Worm (Caenorhabditis elegans) whole organism, young adult: ENCODE results near the gene ZK896.1.

Experiments used
- B0336.3 ChIP-seq: fragments of 200-800 bp; sonication (Bioruptor generic); IDR thresholded peaks from 2 replicates; pipeline ENCODE4 v1.3.6; 2022; ENCODE audit warnings: missing genetic modification characterization, missing compliant biosample characterization
- F57A8.1 ChIP-seq: fragments of 200-800 bp; sonication (Bioruptor generic); optimal IDR thresholded peaks from 2 replicates; lab custom pipeline; 2018; ENCODE audit warnings: mild to moderate bottlenecking, missing genetic modification characterization, moderate library complexity, missing compliant biosample characterization
- K11D2.4 ChIP-seq: fragments of 200-800 bp; sonication (Bioruptor generic); IDR thresholded peaks from 2 replicates; pipeline ENCODE4 v1.3.6; 2022; ENCODE audit warnings: missing genetic modification reagents, missing genetic modification characterization, missing compliant biosample characterization
- T26A5.8 ChIP-seq: sonication (generic microtip); optimal IDR thresholded peaks from 2 replicates; lab custom pipeline; 2016; ENCODE audit warnings: missing genetic modification characterization, missing compliant biosample characterization
- Y53F4B.3 ChIP-seq: fragments of 200-800 bp; sonication (Bioruptor generic); IDR thresholded peaks from 2 replicates; pipeline ENCODE4 v1.3.6; 2022; ENCODE audit warnings: missing genetic modification reagents, missing genetic modification characterization, missing compliant biosample characterization
- Y53G8AR.9 ChIP-seq: fragments of 200-800 bp; sonication (Bioruptor generic); conservative IDR thresholded peaks from 2 replicates; pipeline ENCODE4 v1.3.6; 2022; ENCODE audit warnings: missing genetic modification reagents, missing genetic modification characterization, missing compliant biosample characterization
- Y56A3A.18 ChIP-seq: fragments of 200-800 bp; sonication (Bioruptor generic); IDR thresholded peaks from 2 replicates; pipeline ENCODE4 v1.3.6; 2022; ENCODE audit warnings: missing genetic modification reagents, missing genetic modification characterization, missing compliant biosample characterization
- Y67H2A.10 ChIP-seq: fragments of 200-800 bp; sonication (Bioruptor generic); conservative IDR thresholded peaks from 2 replicates; pipeline ENCODE4 v1.3.6; 2022; ENCODE audit warnings: missing genetic modification reagents, missing genetic modification characterization, missing compliant biosample characterization
- Y95B8A.8 ChIP-seq: fragments of 200-800 bp; sonication (Bioruptor generic); IDR thresholded peaks from 2 replicates; pipeline ENCODE4 v1.3.6; 2022; ENCODE audit warnings: missing genetic modification reagents, missing genetic modification characterization, missing compliant biosample characterization
- ZK185.1 ChIP-seq: sonication (generic microtip); optimal IDR thresholded peaks from 2 replicates; lab custom pipeline; 2016; ENCODE audit warnings: mild to moderate bottlenecking, missing genetic modification characterization, missing compliant biosample characterization; ENCODE audit not compliant: poor library complexity, severe bottlenecking
- ama-1 ChIP-seq, 3 experiments: fragments of 150-350 bp in 1 of 3; sonication (generic microtip) in 2 of 3; optimal IDR thresholded peaks; 2 replicates each; lab custom pipeline; 2014 to 2018; ENCODE audit warnings: missing biosample characterization in 2 of 3, missing genetic modification characterization in 2 of 3, missing genetic modification reagents in 2 of 3
- aptf-2 ChIP-seq: fragments of 200-800 bp; sonication (Bioruptor generic); conservative IDR thresholded peaks from 2 replicates; pipeline ENCODE4 v1.3.6; 2022; ENCODE audit warnings: missing genetic modification reagents, missing genetic modification characterization, missing compliant biosample characterization
- attf-3 ChIP-seq: fragments of 200-800 bp; sonication (Bioruptor generic); conservative IDR thresholded peaks from 2 replicates; pipeline ENCODE4 v1.3.6; 2022; ENCODE audit warnings: missing genetic modification reagents, missing genetic modification characterization, missing compliant biosample characterization
- bed-2 ChIP-seq: fragments of 200-800 bp; sonication (Bioruptor generic); IDR thresholded peaks from 2 replicates; pipeline ENCODE4 v1.3.6; 2022; ENCODE audit warnings: missing genetic modification reagents, missing genetic modification characterization, missing compliant biosample characterization
- ccch-3 ChIP-seq: fragments of 200-800 bp; sonication (Bioruptor generic); optimal IDR thresholded peaks from 2 replicates; lab custom pipeline; 2018; ENCODE audit warnings: mild to moderate bottlenecking, missing genetic modification characterization, missing compliant biosample characterization
- cebp-1 ChIP-seq, 2 experiments: fragments of 200-800 bp in 1 of 2; sonication (Bioruptor generic) in 1 of 2; sonication (generic microtip) in 1 of 2; IDR thresholded peaks in 1 of 2; optimal IDR thresholded peaks in 1 of 2; 2 replicates each; pipeline versions ENCODE4 v1.3.6 to Lab custom; 2017 to 2022; ENCODE audit warnings: missing compliant biosample characterization in 2 of 2, missing genetic modification characterization in 2 of 2, mild to moderate bottlenecking in 1 of 2, missing genetic modification reagents in 1 of 2, moderate library complexity in 1 of 2
- ceh-27 ChIP-seq: fragments of 200-800 bp; sonication (Bioruptor generic); optimal IDR thresholded peaks from 2 replicates; lab custom pipeline; 2018; ENCODE audit warnings: mild to moderate bottlenecking, missing genetic modification characterization, moderate library complexity, missing compliant biosample characterization
- ceh-40 ChIP-seq: fragments of 200-800 bp; sonication (Bioruptor generic); IDR thresholded peaks from 2 replicates; pipeline ENCODE4 v1.3.6; 2022; ENCODE audit warnings: missing genetic modification characterization, missing compliant biosample characterization
- ceh-91 ChIP-seq: fragments of 200-800 bp; sonication (Bioruptor generic); IDR thresholded peaks from 2 replicates; pipeline ENCODE4 v1.3.6; 2022; ENCODE audit warnings: missing genetic modification reagents, missing genetic modification characterization, missing compliant biosample characterization
- die-1 ChIP-seq: sonication (generic microtip); optimal IDR thresholded peaks from 2 replicates; lab custom pipeline; 2016; ENCODE audit warnings: missing genotype, mild to moderate bottlenecking, missing genetic modification characterization, missing compliant biosample characterization
- dox-1 ChIP-seq: fragments of 200-800 bp; sonication (Bioruptor generic); IDR thresholded peaks from 2 replicates; pipeline ENCODE4 v1.3.6; 2022; ENCODE audit warnings: missing genetic modification reagents, missing genetic modification characterization, missing compliant biosample characterization
- dpff-1 ChIP-seq: sonication (generic microtip); optimal IDR thresholded peaks from 2 replicates; lab custom pipeline; 2017; ENCODE audit warnings: mild to moderate bottlenecking, missing genetic modification characterization, missing compliant biosample characterization
- egl-44 ChIP-seq: fragments of 200-800 bp; sonication (Bioruptor generic); IDR thresholded peaks from 2 replicates; pipeline ENCODE4 v1.3.6; 2022; ENCODE audit warnings: missing genetic modification reagents, missing genetic modification characterization, missing compliant biosample characterization
- ekl-4 ChIP-seq: fragments of 200-800 bp; sonication (Bioruptor generic); IDR thresholded peaks from 2 replicates; pipeline ENCODE4 v1.3.6; 2022; ENCODE audit warnings: missing genetic modification reagents, missing genetic modification characterization, missing compliant biosample characterization
- fkh-3 ChIP-seq: sonication (generic microtip); optimal IDR thresholded peaks from 2 replicates; lab custom pipeline; 2016; ENCODE audit warnings: mild to moderate bottlenecking, missing genetic modification characterization, missing compliant biosample characterization
- gei-17 ChIP-seq: fragments of 200-800 bp; sonication (Bioruptor generic); optimal IDR thresholded peaks from 2 replicates; lab custom pipeline; 2018; ENCODE audit warnings: mild to moderate bottlenecking, missing genetic modification characterization, missing compliant biosample characterization
- hmg-20 ChIP-seq: fragments of 200-800 bp; sonication (Bioruptor generic); IDR thresholded peaks from 2 replicates; pipeline ENCODE4 v1.3.6; 2022; ENCODE audit warnings: missing genetic modification reagents, missing genetic modification characterization, missing compliant biosample characterization
- lin-40 ChIP-seq: sonication (generic microtip); optimal IDR thresholded peaks from 2 replicates; lab custom pipeline; 2016; ENCODE audit warnings: missing genetic modification characterization, mild to moderate bottlenecking, missing compliant biosample characterization, missing genotype, missing genetic modification reagents
- lsl-1 ChIP-seq: fragments of 200-800 bp; sonication (Bioruptor generic); optimal IDR thresholded peaks from 2 replicates; lab custom pipeline; 2018; ENCODE audit warnings: mild to moderate bottlenecking, missing genetic modification characterization, moderate library complexity, missing compliant biosample characterization
- lsy-27 ChIP-seq: sonication (generic microtip); optimal IDR thresholded peaks from 2 replicates; lab custom pipeline; 2017; ENCODE audit warnings: missing genetic modification characterization, mild to moderate bottlenecking, missing compliant biosample characterization, antibody characterized with exemption, missing genotype, borderline replicate concordance; ENCODE audit not compliant: insufficient read depth
- madf-3 ChIP-seq: fragments of 200-800 bp; sonication (Bioruptor generic); IDR thresholded peaks from 2 replicates; pipeline ENCODE4 v1.3.6; 2022; ENCODE audit warnings: missing genetic modification reagents, missing genetic modification characterization, missing compliant biosample characterization
- madf-6 ChIP-seq: fragments of 200-800 bp; sonication (Bioruptor generic); IDR thresholded peaks from 2 replicates; pipeline ENCODE4 v1.3.6; 2022; ENCODE audit warnings: missing genetic modification reagents, missing genetic modification characterization, missing compliant biosample characterization
- nfya-2 ChIP-seq: fragments of 200-800 bp; sonication (Bioruptor generic); IDR thresholded peaks from 2 replicates; pipeline ENCODE4 v1.3.6; 2022; ENCODE audit warnings: missing genetic modification reagents, missing genetic modification characterization, missing compliant biosample characterization
- nhr-120 ChIP-seq: fragments of 200-800 bp; sonication (Bioruptor generic); IDR thresholded peaks from 2 replicates; pipeline ENCODE4 v1.3.6; 2022; ENCODE audit warnings: missing genetic modification characterization, missing compliant biosample characterization
- nhr-179 ChIP-seq: sonication (generic microtip); optimal IDR thresholded peaks from 2 replicates; lab custom pipeline; 2016; ENCODE audit warnings: mild to moderate bottlenecking, missing genetic modification characterization, missing compliant biosample characterization
- nhr-27 ChIP-seq: fragments of 200-800 bp; sonication (Bioruptor generic); optimal IDR thresholded peaks from 2 replicates; lab custom pipeline; 2018; ENCODE audit warnings: mild to moderate bottlenecking, missing genetic modification characterization, moderate library complexity, missing compliant biosample characterization
- nhr-80 ChIP-seq: sonication (generic microtip); optimal IDR thresholded peaks from 2 replicates; lab custom pipeline; 2016; ENCODE audit warnings: missing genetic modification characterization, missing compliant biosample characterization
- pbrm-1 ChIP-seq: fragments of 200-800 bp; sonication (Bioruptor generic); IDR thresholded peaks from 2 replicates; pipeline ENCODE4 v1.3.6; 2022; ENCODE audit warnings: missing genetic modification reagents, missing genetic modification characterization, missing compliant biosample characterization
- rpc-1 ChIP-seq, 2 experiments: fragments of 150-350 bp in 1 of 2; sonication (generic microtip) in 1 of 2; optimal IDR thresholded peaks; 2 replicates each; lab custom pipeline; 2014 to 2018; ENCODE audit warnings: missing biosample characterization in 1 of 2, missing genetic modification characterization in 1 of 2, missing genetic modification reagents in 1 of 2, missing genotype in 1 of 2
- snpc-3.4 ChIP-seq: sonication (generic microtip); optimal IDR thresholded peaks from 2 replicates; lab custom pipeline; 2017; ENCODE audit warnings: missing genetic modification characterization, mild to moderate bottlenecking, missing compliant biosample characterization, antibody characterized with exemption, moderate library complexity, missing genotype, missing genetic modification reagents
- snpc-4 ChIP-seq, 5 experiments: fragments of 150-350 bp in 1 of 5; sonication (generic microtip) in 4 of 5; optimal IDR thresholded peaks; 2 replicates each; lab custom pipeline; 2014 to 2018; ENCODE audit warnings: missing genetic modification characterization in 5 of 5, missing biosample characterization in 3 of 5, antibody characterized with exemption in 2 of 5, mild to moderate bottlenecking in 2 of 5, missing compliant biosample characterization in 2 of 5, missing genotype in 2 of 5, moderate library complexity in 2 of 5, missing genetic modification reagents in 1 of 5
- somi-1 ChIP-seq: fragments of 200-800 bp; sonication (Bioruptor generic); optimal IDR thresholded peaks from 2 replicates; lab custom pipeline; 2018; ENCODE audit warnings: mild to moderate bottlenecking, missing genetic modification characterization, missing compliant biosample characterization
- tbp1 ChIP-seq: fragments of 200-800 bp; sonication (Bioruptor generic); optimal IDR thresholded peaks from 2 replicates; lab custom pipeline; 2018; ENCODE audit warnings: mild to moderate bottlenecking, missing genetic modification characterization, missing compliant biosample characterization
- tlf-1 ChIP-seq: fragments of 200-800 bp; sonication (Bioruptor generic); optimal IDR thresholded peaks from 2 replicates; lab custom pipeline; 2018; ENCODE audit warnings: mild to moderate bottlenecking, missing genetic modification characterization, missing compliant biosample characterization
- ztf-18 ChIP-seq: sonication (generic microtip); optimal IDR thresholded peaks from 2 replicates; lab custom pipeline; 2016; ENCODE audit warnings: missing genotype, mild to moderate bottlenecking, missing genetic modification characterization, missing compliant biosample characterization
- ztf-28 ChIP-seq: fragments of 200-800 bp; sonication (Bioruptor generic); IDR thresholded peaks from 2 replicates; pipeline ENCODE4 v1.3.6; 2022; ENCODE audit warnings: missing genetic modification reagents, missing genetic modification characterization, missing compliant biosample characterization

ZK896.1 gene

DNA sequence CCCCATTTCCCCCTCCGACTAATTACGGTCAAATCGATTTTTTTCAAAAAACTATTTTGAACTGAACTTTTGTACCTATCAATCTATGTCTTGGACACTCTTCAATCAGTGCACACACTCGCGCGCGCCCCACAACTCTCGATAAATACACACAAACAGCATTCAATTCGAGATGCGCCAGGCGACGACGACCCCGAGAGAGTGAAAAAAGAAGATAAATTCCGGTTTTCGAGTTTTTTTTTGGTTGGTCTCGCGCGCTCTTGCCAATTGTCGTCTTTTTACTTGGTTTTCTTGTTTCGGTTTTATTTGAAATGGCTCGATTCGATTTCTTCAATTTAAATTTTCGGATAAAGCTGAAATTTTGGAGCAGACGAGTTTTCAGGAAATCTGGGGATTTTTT lies 34.8 kb downstream of the ZK896.1 start (continued):
- TF ChIP-seq ceh-27 (GFP tag; lab: Kevin White, UChicago) (no peak), somi-1 (GFP tag; lab: Kevin White, UChicago) (no peak), ceh-91 (GFP tag; lab: Robert Waterston, UW) (no peak), ZK185.1 (tag; lab: Kevin White, UChicago) (no peak), B0336.3 (peak; percentile 75), lin-40 (tag; lab: Kevin White, UChicago) (peak; percentile 9), snpc-3.4 (tag; lab: Kevin White, UChicago) (no peak), nhr-179 (tag; lab: Kevin White, UChicago) (no peak), Y56A3A.18 (GFP tag; lab: Robert Waterston, UW) (0 out of 2 replicates have a peak, but pooled peaks have one; percentile 66), attf-3 (GFP tag; lab: Robert Waterston, UW) (no peak), egl-44 (no peak), K11D2.4 (no peak), Y95B8A.8 (no peak), tlf-1 (GFP tag; lab: Kevin White, UChicago) (no peak), ama-1 (optimal IDR thresholded peaks at IDR 0.05; lab: Kevin White, UChicago) (peak; percentile 28), ama-1 (GFP tag; optimal IDR thresholded peaks at IDR 0.05; lab: Kevin White, UChicago) (no peak), ztf-18 (tag; lab: Kevin White, UChicago) (no peak), bed-2 (GFP tag; lab: Robert Waterston, UW) (no peak), madf-6 (GFP tag; lab: Robert Waterston, UW) (0 out of 2 replicates have a peak, but pooled peaks have one; percentile 30), lsy-27 (tag; lab: Kevin White, UChicago) (no peak), nhr-80 (tag; lab: Kevin White, UChicago) (peak; percentile 41), nhr-27 (tag; lab: Kevin White, UChicago) (no peak), aptf-2 (no peak), dox-1 (GFP tag; lab: Robert Waterston, UW) (peak; percentile 28; the same call in 1 of the 2 replicates), die-1 (tag; lab: Kevin White, UChicago) (peak; percentile 4), gei-17 (GFP tag; lab: Kevin White, UChicago) (no peak), Y67H2A.10 (GFP tag; lab: Robert Waterston, UW) (no peak), F57A8.1 (GFP tag; lab: Kevin White, UChicago) (no peak), Y53F4B.3 (GFP tag; lab: Robert Waterston, UW) (no peak), nfya-2 (no peak), dpff-1 (tag; lab: Kevin White, UChicago) (no peak), snpc-4 (GFP tag; optimal IDR thresholded peaks at IDR 0.05; lab: Kevin White, UChicago) (no peak), snpc-4 (tag; optimal IDR thresholded peaks at IDR 0.05; lab: Kevin White, UChicago) (peak in 1 of 4 experiments; percentile 4), ztf-28 (GFP tag; lab: Robert Waterston, UW) (no peak), hmg-20 (no peak), madf-3 (GFP tag; lab: Robert Waterston, UW) (no peak), fkh-3 (tag; lab: Kevin White, UChicago) (no peak), lsl-1 (no peak), pbrm-1 (GFP tag; lab: Robert Waterston, UW) (0 out of 2 replicates have a peak, but pooled peaks have one; percentile 13), ekl-4 (GFP tag; lab: Robert Waterston, UW) (0 out of 2 replicates have a peak, but pooled peaks have one; percentile 28), nhr-120 (GFP tag; lab: Robert Waterston, UW) (no peak), ceh-40 (no peak), T26A5.8 (no peak), tbp1 (peak; percentile 18), Y53G8AR.9 (no peak), cebp-1 (GFP tag; IDR thresholded peaks at IDR 0.05; lab: Robert Waterston, UW) (no peak), cebp-1 (tag; optimal IDR thresholded peaks at IDR 0.05; lab: Kevin White, UChicago) (peak; percentile 45), rpc-1 (optimal IDR thresholded peaks at IDR 0.05; lab: Kevin White, UChicago) (no peak), rpc-1 (tag; optimal IDR thresholded peaks at IDR 0.05; lab: Kevin White, UChicago) (no peak), ccch-3 (GFP tag; lab: Kevin White, UChicago) (no peak)
